Worm (Caenorhabditis elegans) whole organism, L4 larva: Measurements from ENCODE around the gene F11E6.9.

Experiments used
- T20F7.1 ChIP-seq: fragments of 200-800 bp; sonication (Bioruptor generic); optimal IDR thresholded peaks from 2 replicates; lab custom pipeline; 2018; ENCODE audit warnings: mild to moderate bottlenecking, missing genetic modification characterization, missing compliant biosample characterization
- aha-1 ChIP-seq: fragments of 150-350 bp; peaks from one replicate; lab custom pipeline; 2014; ENCODE audit warnings: missing biosample characterization, missing genetic modification characterization
- aly-2 ChIP-seq: sonication (generic microtip); optimal IDR thresholded peaks from 2 replicates; lab custom pipeline; 2018; ENCODE audit warnings: missing biosample characterization, missing genetic modification characterization
- ama-1 ChIP-seq: fragments of 150-350 bp; optimal IDR thresholded peaks from 2 replicates; lab custom pipeline; 2014; ENCODE audit warnings: inconsistent platforms, mixed read lengths
- daf-16 ChIP-seq, 3 experiments: sonication (generic microtip); optimal IDR thresholded peaks; 2 replicates each; lab custom pipeline; 2016 to 2017; ENCODE audit warnings: missing genetic modification characterization in 3 of 3, missing genetic modification reagents in 3 of 3, mild to moderate bottlenecking in 2 of 3, missing compliant biosample characterization in 2 of 3, missing biosample characterization in 1 of 3, moderate library complexity in 1 of 3
- dve-1 ChIP-seq: sonication (generic microtip); optimal IDR thresholded peaks from 2 replicates; lab custom pipeline; 2017; ENCODE audit warnings: antibody characterized with exemption, mild to moderate bottlenecking, missing genetic modification characterization, missing compliant biosample characterization; ENCODE audit not compliant: insufficient read depth
- fkh-10 ChIP-seq: fragments of 150-350 bp; optimal IDR thresholded peaks from 2 replicates; lab custom pipeline; 2014; ENCODE audit warnings: missing biosample characterization, missing genetic modification reagents, missing genetic modification characterization
- gei-8 ChIP-seq: fragments of 200-800 bp; sonication (Bioruptor generic); optimal IDR thresholded peaks from 2 replicates; lab custom pipeline; 2018; ENCODE audit warnings: mild to moderate bottlenecking, missing genetic modification characterization, missing compliant biosample characterization
- lin-38 ChIP-seq: fragments of 200-800 bp; sonication (Bioruptor generic); IDR thresholded peaks from 2 replicates; pipeline ENCODE4 v1.3.6; 2022; ENCODE audit warnings: missing genetic modification reagents, missing genetic modification characterization, missing compliant biosample characterization
- madf-5 ChIP-seq, 2 experiments: fragments of 200-800 bp; sonication (Bioruptor generic); IDR thresholded peaks; 2 replicates each; pipeline ENCODE4 v1.3.6; 2022; ENCODE audit warnings: missing compliant biosample characterization in 2 of 2, missing genetic modification characterization in 2 of 2
- mdl-1 ChIP-seq, 2 experiments: fragments of 150-350 bp in 1 of 2; sonication (generic microtip) in 1 of 2; optimal IDR thresholded peaks; 2 replicates each; lab custom pipeline; 2014 to 2017; ENCODE audit warnings: missing biosample characterization in 2 of 2, missing genetic modification characterization in 2 of 2
- skn-1 ChIP-seq: fragments of 150-350 bp; optimal IDR thresholded peaks from 2 replicates; lab custom pipeline; 2014; ENCODE audit warnings: missing biosample characterization, missing genetic modification characterization
- snpc-4 ChIP-seq: fragments of 150-350 bp; optimal IDR thresholded peaks from 2 replicates; lab custom pipeline; 2014; ENCODE audit warnings: missing biosample characterization, missing genetic modification characterization
- zag-1 ChIP-seq: fragments of 150-350 bp; optimal IDR thresholded peaks from 2 replicates; lab custom pipeline; 2014; ENCODE audit warnings: missing biosample characterization, missing genetic modification characterization

ce11 chrIV:17483230-17483629, 8.1 kb upstream of the F11E6.9 start, which contains the start of gene rabr-2:
- TF ChIP-seq dve-1 (tag; lab: Kevin White, UChicago): no peak
- no peak for TF ChIP-seq snpc-4
- no peak for TF ChIP-seq zag-1 (tag; lab: Kevin White, UChicago)
- TF ChIP-seq aha-1 (tag; lab: Kevin White, UChicago): no peak
- TF ChIP-seq fkh-10 (GFP tag; lab: Kevin White, UChicago): no peak
- TF ChIP-seq madf-5 (GFP tag; IDR thresholded peaks at IDR 0.05; lab: Robert Waterston, UW): no peak
- no peak for TF ChIP-seq ama-1 (lab: Kevin White, UChicago)
- TF ChIP-seq mdl-1 (tag; optimal IDR thresholded peaks at IDR 0.05; lab: Kevin White, UChicago): no peak
- no peak for TF ChIP-seq gei-8 (GFP tag; lab: Kevin White, UChicago)
- TF ChIP-seq lin-38: no peak
- no peak for TF ChIP-seq skn-1 (tag; lab: Kevin White, UChicago)
- TF ChIP-seq daf-16 (GFP tag; optimal IDR thresholded peaks at IDR 0.05; lab: Kevin White, UChicago): no peak
- no peak for TF ChIP-seq daf-16 (tag; optimal IDR thresholded peaks at IDR 0.05; lab: Kevin White, UChicago)
- no peak for TF ChIP-seq aly-2 (tag; lab: Kevin White, UChicago)
- no peak for TF ChIP-seq T20F7.1 (GFP tag; lab: Kevin White, UChicago)
